Worm (Caenorhabditis elegans) whole organism, L4 larva: ENCODE measurements around the gene K02D10.2.

Experiments
- D1046.2 ChIP-seq: fragments of 200-800 bp; sonication (Bioruptor generic); IDR thresholded peaks from 2 replicates; pipeline ENCODE4 v1.3.6; 2022; ENCODE audit warnings: missing genetic modification characterization, missing compliant biosample characterization
- F10B5.3 ChIP-seq: sonication (generic microtip); optimal IDR thresholded peaks from 2 replicates; lab custom pipeline; 2016; ENCODE audit warnings: mild to moderate bottlenecking, missing genetic modification characterization, missing compliant biosample characterization
- F37D6.2 ChIP-seq: sonication (generic microtip); optimal IDR thresholded peaks from 2 replicates; lab custom pipeline; 2016; ENCODE audit warnings: mild to moderate bottlenecking, missing genetic modification characterization, missing compliant biosample characterization
- F44E2.7 ChIP-seq: fragments of 200-800 bp; sonication (Bioruptor generic); IDR thresholded peaks from 2 replicates; pipeline ENCODE4 v2.1.2; 2022; ENCODE audit warnings: missing genetic modification characterization, missing compliant biosample characterization
- Y48G9A.11 ChIP-seq: fragments of 200-800 bp; sonication (Bioruptor generic); IDR thresholded peaks from 2 replicates; pipeline ENCODE4 v1.3.6; 2022; ENCODE audit warnings: missing genetic modification reagents, missing genetic modification characterization, missing compliant biosample characterization
- Y5F2A.4 ChIP-seq: fragments of 200-800 bp; sonication (Bioruptor generic); optimal IDR thresholded peaks from 2 replicates; lab custom pipeline; 2018; ENCODE audit warnings: mild to moderate bottlenecking, missing genetic modification characterization, missing compliant biosample characterization
- Y75B8A.6 ChIP-seq: fragments of 200-800 bp; sonication (Bioruptor generic); IDR thresholded peaks from 2 replicates; pipeline ENCODE4 v1.3.6; 2022; ENCODE audit warnings: missing genetic modification reagents, missing genetic modification characterization, missing compliant biosample characterization
- ZK337.2 ChIP-seq: fragments of 200-800 bp; sonication (Bioruptor generic); IDR thresholded peaks from 2 replicates; pipeline ENCODE4 v1.3.6; 2022; ENCODE audit warnings: missing genetic modification reagents, missing genetic modification characterization, missing compliant biosample characterization
- aly-2 ChIP-seq: sonication (generic microtip); optimal IDR thresholded peaks from 2 replicates; lab custom pipeline; 2018; ENCODE audit warnings: missing biosample characterization, missing genetic modification characterization
- arid-1 ChIP-seq: fragments of 200-800 bp; sonication (Bioruptor generic); conservative IDR thresholded peaks from 2 replicates; pipeline ENCODE4 v1.3.6; 2022; ENCODE audit warnings: missing genetic modification reagents, missing genetic modification characterization, missing compliant biosample characterization
- ceh-20 ChIP-seq: fragments of 200-800 bp; sonication (Bioruptor generic); IDR thresholded peaks from 2 replicates; pipeline ENCODE4 v1.3.6; 2022; ENCODE audit warnings: missing genetic modification reagents, missing genetic modification characterization, missing compliant biosample characterization
- ceh-28 ChIP-seq: fragments of 150-350 bp; optimal IDR thresholded peaks from 2 replicates; lab custom pipeline; 2014; ENCODE audit warnings: missing biosample characterization, missing genetic modification reagents, missing genetic modification characterization
- ceh-32 ChIP-seq: sonication (generic microtip); optimal IDR thresholded peaks from 2 replicates; lab custom pipeline; 2016; ENCODE audit warnings: mild to moderate bottlenecking, missing genetic modification characterization, missing compliant biosample characterization; ENCODE audit not compliant: poor library complexity
- ceh-62 ChIP-seq: sonication (generic microtip); optimal IDR thresholded peaks from 2 replicates; lab custom pipeline; 2017; ENCODE audit warnings: missing biosample characterization, missing genetic modification characterization
- cey-2 ChIP-seq: sonication (generic microtip); optimal IDR thresholded peaks from 3 replicates; lab custom pipeline; 2017; ENCODE audit warnings: missing genetic modification characterization, mild to moderate bottlenecking, missing compliant biosample characterization, antibody characterized with exemption, borderline replicate concordance; ENCODE audit not compliant: insufficient read depth
- ctbp-1 ChIP-seq: fragments of 200-800 bp; sonication (Bioruptor generic); IDR thresholded peaks from 2 replicates; pipeline ENCODE4 v1.3.6; 2022; ENCODE audit warnings: missing genetic modification reagents, missing genetic modification characterization, missing compliant biosample characterization
- daf-19 ChIP-seq: fragments of 200-800 bp; sonication (Bioruptor generic); conservative IDR thresholded peaks from 2 replicates; pipeline ENCODE4 v1.3.6; 2022; ENCODE audit warnings: missing genetic modification characterization, missing compliant biosample characterization
- daf-8 ChIP-seq: fragments of 200-800 bp; sonication (Bioruptor generic); IDR thresholded peaks from 2 replicates; pipeline ENCODE4 v1.3.6; 2022; ENCODE audit warnings: missing genetic modification characterization, missing compliant biosample characterization
- dmd-8 ChIP-seq: fragments of 200-800 bp; sonication (Bioruptor generic); IDR thresholded peaks from 2 replicates; pipeline ENCODE4 v1.3.6; 2022; ENCODE audit warnings: missing genetic modification characterization, missing compliant biosample characterization
- dmd-9 ChIP-seq: fragments of 200-800 bp; sonication (Bioruptor generic); IDR thresholded peaks from 2 replicates; pipeline ENCODE4 v1.3.6; 2022; ENCODE audit warnings: missing genetic modification reagents, missing genetic modification characterization, missing compliant biosample characterization
- dpl-1 ChIP-seq: fragments of 150-350 bp; optimal IDR thresholded peaks from 2 replicates; lab custom pipeline; 2014; ENCODE audit warnings: missing biosample characterization, missing genetic modification reagents, missing genetic modification characterization
- dve-1 ChIP-seq: sonication (generic microtip); optimal IDR thresholded peaks from 2 replicates; lab custom pipeline; 2017; ENCODE audit warnings: antibody characterized with exemption, mild to moderate bottlenecking, missing genetic modification characterization, missing compliant biosample characterization; ENCODE audit not compliant: insufficient read depth
- egl-43 ChIP-seq: fragments of 200-800 bp; sonication (Bioruptor generic); IDR thresholded peaks from 2 replicates; pipeline ENCODE4 v1.3.6; 2022; ENCODE audit warnings: missing genetic modification reagents, missing genetic modification characterization, missing compliant biosample characterization
- fkh-10 ChIP-seq: fragments of 150-350 bp; optimal IDR thresholded peaks from 2 replicates; lab custom pipeline; 2014; ENCODE audit warnings: missing biosample characterization, missing genetic modification reagents, missing genetic modification characterization
- hlh-30 ChIP-seq: sonication (generic microtip); optimal IDR thresholded peaks from 2 replicates; lab custom pipeline; 2017; ENCODE audit warnings: antibody characterized with exemption, mild to moderate bottlenecking, missing genetic modification characterization, missing compliant biosample characterization; ENCODE audit not compliant: insufficient read depth
- lim-7 ChIP-seq: fragments of 200-800 bp; sonication (Bioruptor generic); IDR thresholded peaks from 2 replicates; pipeline ENCODE4 v1.3.6; 2022; ENCODE audit warnings: missing genetic modification characterization, missing compliant biosample characterization
- lin-38 ChIP-seq: fragments of 200-800 bp; sonication (Bioruptor generic); IDR thresholded peaks from 2 replicates; pipeline ENCODE4 v1.3.6; 2022; ENCODE audit warnings: missing genetic modification reagents, missing genetic modification characterization, missing compliant biosample characterization
- lsy-2 ChIP-seq, 2 experiments: fragments of 150-350 bp in 1 of 2; sonication (generic microtip) in 1 of 2; optimal IDR thresholded peaks; 2 replicates each; lab custom pipeline; 2014 to 2017; ENCODE audit warnings: missing biosample characterization in 2 of 2, missing genetic modification characterization in 2 of 2
- madf-5 ChIP-seq, 2 experiments: fragments of 200-800 bp; sonication (Bioruptor generic); IDR thresholded peaks; 2 replicates each; pipeline ENCODE4 v1.3.6; 2022; ENCODE audit warnings: missing compliant biosample characterization in 2 of 2, missing genetic modification characterization in 2 of 2
- madf-9 ChIP-seq: fragments of 200-800 bp; sonication (Bioruptor generic); conservative IDR thresholded peaks from 2 replicates; pipeline ENCODE4 v1.3.6; 2022; ENCODE audit warnings: missing genetic modification reagents, missing genetic modification characterization, missing compliant biosample characterization
- mdl-1 ChIP-seq, 2 experiments: fragments of 150-350 bp in 1 of 2; sonication (generic microtip) in 1 of 2; optimal IDR thresholded peaks; 2 replicates each; lab custom pipeline; 2014 to 2017; ENCODE audit warnings: missing biosample characterization in 2 of 2, missing genetic modification characterization in 2 of 2
- mes-2 ChIP-seq: sonication (generic microtip); optimal IDR thresholded peaks from 2 replicates; lab custom pipeline; 2016; ENCODE audit warnings: missing genotype, mild to moderate bottlenecking, missing genetic modification characterization, missing compliant biosample characterization; ENCODE audit not compliant: poor library complexity, severe bottlenecking
- mxl-3 ChIP-seq: fragments of 200-800 bp; sonication (Bioruptor generic); optimal IDR thresholded peaks from 2 replicates; lab custom pipeline; 2018; ENCODE audit warnings: mild to moderate bottlenecking, missing genetic modification characterization, missing compliant biosample characterization
- nhr-10 ChIP-seq: fragments of 150-350 bp; optimal IDR thresholded peaks from 2 replicates; lab custom pipeline; 2014; ENCODE audit warnings: missing biosample characterization, missing genetic modification characterization
- nhr-102 ChIP-seq: sonication (generic microtip); optimal IDR thresholded peaks from 2 replicates; lab custom pipeline; 2016; ENCODE audit warnings: mild to moderate bottlenecking, missing genetic modification characterization, moderate library complexity, missing compliant biosample characterization
- nhr-111 ChIP-seq: fragments of 200-800 bp; sonication (Bioruptor generic); optimal IDR thresholded peaks from 2 replicates; lab custom pipeline; 2018; ENCODE audit warnings: mild to moderate bottlenecking, missing genetic modification characterization, missing compliant biosample characterization
- nhr-28 ChIP-seq: fragments of 150-350 bp; optimal IDR thresholded peaks from 2 replicates; lab custom pipeline; 2014; ENCODE audit warnings: missing biosample characterization, missing genetic modification characterization
- nhr-41 ChIP-seq: fragments of 200-800 bp; sonication (Bioruptor generic); IDR thresholded peaks from 2 replicates; pipeline ENCODE4 v1.3.6; 2022; ENCODE audit warnings: missing genetic modification reagents, missing genetic modification characterization, missing compliant biosample characterization
- nhr-6 ChIP-seq: fragments of 150-350 bp; optimal IDR thresholded peaks from 2 replicates; lab custom pipeline; 2014; ENCODE audit warnings: missing biosample characterization, missing genetic modification characterization
- nhr-76 ChIP-seq: fragments of 150-350 bp; optimal IDR thresholded peaks from 2 replicates; lab custom pipeline; 2014; ENCODE audit warnings: missing biosample characterization, missing genetic modification characterization
- skn-1 ChIP-seq: fragments of 150-350 bp; optimal IDR thresholded peaks from 2 replicates; lab custom pipeline; 2014; ENCODE audit warnings: missing biosample characterization, missing genetic modification characterization
- spr-1 ChIP-seq: sonication (generic microtip); optimal IDR thresholded peaks from 2 replicates; lab custom pipeline; 2016; ENCODE audit warnings: mild to moderate bottlenecking, missing genetic modification characterization, missing compliant biosample characterization
- spr-3 ChIP-seq: fragments of 200-800 bp; sonication (Bioruptor generic); optimal IDR thresholded peaks from 2 replicates; lab custom pipeline; 2018; ENCODE audit warnings: mild to moderate bottlenecking, missing genetic modification characterization, missing compliant biosample characterization
- tra-1 ChIP-seq: fragments of 200-800 bp; sonication (Bioruptor generic); IDR thresholded peaks from 2 replicates; pipeline ENCODE4 v1.3.6; 2022; ENCODE audit warnings: missing genetic modification reagents, missing genetic modification characterization, missing compliant biosample characterization
- unc-39 ChIP-seq: sonication (generic microtip); optimal IDR thresholded peaks from 2 replicates; lab custom pipeline; 2017; ENCODE audit warnings: missing biosample characterization, missing genetic modification characterization
- zfp-2 ChIP-seq: sonication (generic microtip); optimal IDR thresholded peaks from 2 replicates; lab custom pipeline; 2016; ENCODE audit warnings: mild to moderate bottlenecking, missing genetic modification characterization, missing compliant biosample characterization
- zfp-3 ChIP-seq: fragments of 200-800 bp; sonication (Bioruptor generic); conservative IDR thresholded peaks from 2 replicates; pipeline ENCODE4 v1.3.6; 2022; ENCODE audit warnings: missing genetic modification reagents, missing genetic modification characterization, missing compliant biosample characterization
- zip-11 ChIP-seq: fragments of 200-800 bp; sonication (Bioruptor generic); IDR thresholded peaks from 2 replicates; pipeline ENCODE4 v1.3.6; 2022; ENCODE audit warnings: missing genetic modification characterization, missing compliant biosample characterization
- zip-2 ChIP-seq: fragments of 150-350 bp; optimal IDR thresholded peaks from 2 replicates; lab custom pipeline; 2014; ENCODE audit warnings: missing biosample characterization, missing genetic modification characterization
- ztf-11 ChIP-seq: fragments of 150-350 bp; optimal IDR thresholded peaks from 2 replicates; lab custom pipeline; 2014; ENCODE audit warnings: missing biosample characterization, missing genetic modification characterization

Gene K02D10.2

DNA sequence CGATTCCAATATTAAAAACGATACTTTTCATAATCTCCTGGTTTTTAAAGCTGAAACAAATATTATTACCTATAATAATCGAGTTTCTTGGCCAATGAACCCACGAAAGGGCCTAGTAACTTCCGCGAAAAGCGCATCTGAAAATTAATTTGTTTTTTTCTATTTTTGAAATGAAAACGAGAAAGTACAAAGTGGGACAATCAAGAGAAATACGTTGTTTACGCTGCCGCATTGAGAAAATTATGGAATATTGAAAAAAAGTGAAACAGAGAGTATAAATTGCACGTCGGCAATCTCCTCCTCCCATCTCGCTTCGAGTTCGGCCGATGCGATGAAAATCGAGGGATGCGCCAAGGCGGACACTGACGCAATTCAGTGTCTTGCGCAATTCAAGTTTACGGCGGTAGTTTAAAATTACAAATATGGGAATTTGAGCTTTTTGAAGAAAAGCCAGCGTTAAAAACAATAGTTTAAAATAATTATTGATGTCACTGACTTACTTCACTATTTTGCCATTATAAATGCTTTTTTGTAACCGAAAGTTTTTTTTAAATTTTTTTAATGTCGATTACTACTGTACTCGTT, 29.7 kb downstream of the K02D10.2 start, which contains the start of gene pdhk-2 (continued):
- TF ChIP-seq ztf-11 (tag; lab: Kevin White, UChicago) = no peak
- TF ChIP-seq zfp-3 (GFP tag; lab: Robert Waterston, UW) = peak; percentile 92
- no peak for TF ChIP-seq nhr-10 (tag; lab: Kevin White, UChicago)
- peak; percentile 73 for TF ChIP-seq daf-19 (GFP tag; lab: Robert Waterston, UW)
- peak; percentile 59 for TF ChIP-seq fkh-10 (GFP tag; lab: Kevin White, UChicago)
- peak; percentile 72 for TF ChIP-seq madf-9
- TF ChIP-seq lim-7 (GFP tag; lab: Robert Waterston, UW) = no peak
- no peak for TF ChIP-seq D1046.2
- no peak for TF ChIP-seq daf-8 (GFP tag; lab: Robert Waterston, UW)
- TF ChIP-seq nhr-28 (tag; lab: Kevin White, UChicago) = peak; percentile 73
- peak; percentile 97 for TF ChIP-seq dve-1 (tag; lab: Kevin White, UChicago)
- no peak for TF ChIP-seq egl-43 (GFP tag; lab: Robert Waterston, UW)
- peak; percentile 90 for TF ChIP-seq ctbp-1 (GFP tag; lab: Robert Waterston, UW)
- no peak for TF ChIP-seq F44E2.7
- TF ChIP-seq ceh-32 (tag; lab: Kevin White, UChicago) = peak; percentile 44
- TF ChIP-seq spr-3 (GFP tag; lab: Kevin White, UChicago) = peak; percentile 65
- no peak for TF ChIP-seq unc-39 (tag; lab: Kevin White, UChicago)
- TF ChIP-seq Y48G9A.11 (GFP tag; lab: Robert Waterston, UW) = peak; percentile 67; the same call in 1 of the 2 replicates
- peak; percentile 90 for TF ChIP-seq ceh-20
- no peak for TF ChIP-seq skn-1 (tag; lab: Kevin White, UChicago)
- peak; percentile 90 for TF ChIP-seq nhr-6 (tag; lab: Kevin White, UChicago)
- no peak for TF ChIP-seq nhr-41
- no peak for TF ChIP-seq ceh-62
- no peak for TF ChIP-seq nhr-76 (tag; lab: Kevin White, UChicago)
- no peak for TF ChIP-seq cey-2
- peak; percentile 88 for TF ChIP-seq F37D6.2 (tag; lab: Kevin White, UChicago)
- TF ChIP-seq arid-1 (GFP tag; lab: Robert Waterston, UW) = peak; percentile 91
- peak; percentile 86 for TF ChIP-seq spr-1 (tag; lab: Kevin White, UChicago)
- TF ChIP-seq mdl-1 (tag; optimal IDR thresholded peaks at IDR 0.05; lab: Kevin White, UChicago) = peak in 1 of 2 experiments; percentile 82
- peak; percentile 99 for TF ChIP-seq dpl-1 (GFP tag; lab: Kevin White, UChicago)
- TF ChIP-seq ceh-28 = no peak
- no peak for TF ChIP-seq zip-11 (GFP tag; lab: Robert Waterston, UW)
- TF ChIP-seq nhr-111 (GFP tag; lab: Kevin White, UChicago) = no peak
- TF ChIP-seq mes-2 (tag; lab: Kevin White, UChicago) = peak; percentile 91
- TF ChIP-seq F10B5.3 (tag; lab: Kevin White, UChicago) = peak; percentile 68
- TF ChIP-seq madf-5 (GFP tag; IDR thresholded peaks at IDR 0.05; lab: Robert Waterston, UW) = no peak
- peak; percentile 68 to 95 for TF ChIP-seq lsy-2 (tag; optimal IDR thresholded peaks at IDR 0.05; lab: Kevin White, UChicago)
- no peak for TF ChIP-seq aly-2
- TF ChIP-seq lin-38 (GFP tag; lab: Robert Waterston, UW) = peak; percentile 89
- peak; percentile 87 for TF ChIP-seq mxl-3 (GFP tag; lab: Kevin White, UChicago)
- TF ChIP-seq hlh-30 (tag; lab: Kevin White, UChicago) = peak; percentile 87
- no peak for TF ChIP-seq Y5F2A.4 (GFP tag; lab: Kevin White, UChicago)
- peak; percentile 59; the same call in 1 of the 2 replicates for TF ChIP-seq tra-1 (GFP tag; lab: Robert Waterston, UW)
- TF ChIP-seq dmd-8 (GFP tag; lab: Robert Waterston, UW) = peak; percentile 61; the same call in 1 of the 2 replicates
- TF ChIP-seq dmd-9 (GFP tag; lab: Robert Waterston, UW) = peak; percentile 82
- no peak for TF ChIP-seq Y75B8A.6 (GFP tag; lab: Robert Waterston, UW)
- peak; percentile 91 for TF ChIP-seq nhr-102 (tag; lab: Kevin White, UChicago)
- TF ChIP-seq ZK337.2 (GFP tag; lab: Robert Waterston, UW) = 0 out of 2 replicates have a peak, but pooled peaks have one; percentile 44
- TF ChIP-seq zfp-2 = no peak
- TF ChIP-seq zip-2 (tag; lab: Kevin White, UChicago) = peak; percentile 65
